Worm (Caenorhabditis elegans) whole organism, midembryonic: ENCODE data around the gene ZK632.9.

ENCODE experiments used
- T22C8.4 ChIP-seq: fragments of 200-800 bp; sonication (Bioruptor generic); IDR thresholded peaks from 2 replicates; pipeline ENCODE4 v1.3.6; 2022; ENCODE audit warnings: missing genetic modification characterization, missing compliant biosample characterization
- flt-1 ChIP-seq: fragments of 200-800 bp; sonication (Bioruptor generic); IDR thresholded peaks from 2 replicates; pipeline ENCODE4 v1.3.6; 2022; ENCODE audit warnings: missing genetic modification characterization, missing compliant biosample characterization
- klf-2 ChIP-seq: fragments of 200-800 bp; sonication (Bioruptor generic); conservative IDR thresholded peaks from 2 replicates; pipeline ENCODE4 v1.3.6; 2022; ENCODE audit warnings: missing genetic modification reagents, missing genetic modification characterization, missing compliant biosample characterization
- med-1 ChIP-seq: sonication (generic microtip); optimal IDR thresholded peaks from 2 replicates; lab custom pipeline; 2017; ENCODE audit warnings: missing genetic modification characterization, mild to moderate bottlenecking, missing compliant biosample characterization, antibody characterized with exemption, missing genetic modification reagents; ENCODE audit not compliant: insufficient read depth
- ref-1 ChIP-seq: fragments of 200-800 bp; sonication (Bioruptor generic); conservative IDR thresholded peaks from 2 replicates; pipeline ENCODE4 v1.3.6; 2022; ENCODE audit warnings: missing genetic modification reagents, missing genetic modification characterization, missing compliant biosample characterization
- tab-1 ChIP-seq: fragments of 200-800 bp; sonication (Bioruptor generic); IDR thresholded peaks from 2 replicates; pipeline ENCODE4 v1.3.6; 2022; ENCODE audit warnings: missing genetic modification characterization, missing compliant biosample characterization
- ztf-23 ChIP-seq: fragments of 200-800 bp; sonication (Bioruptor generic); IDR thresholded peaks from 2 replicates; pipeline ENCODE4 v1.3.6; 2022; ENCODE audit warnings: missing genetic modification reagents, missing genetic modification characterization, missing compliant biosample characterization
- ztf-29 ChIP-seq: fragments of 200-800 bp; sonication (Bioruptor generic); IDR thresholded peaks from 2 replicates; pipeline ENCODE4 v1.3.6; 2022; ENCODE audit warnings: missing genetic modification reagents, missing genetic modification characterization, missing compliant biosample characterization

ce11 chrIII:9827163-9827951 lies 2.1 kb upstream of the ZK632.9 start, which contains the start of the genes ZK632.10 and ZK632.11:
- TF ChIP-seq tab-1 (no peak), flt-1 (GFP tag; lab: Robert Waterston, UW) (no peak), ref-1 (GFP tag; lab: Robert Waterston, UW) (no peak), T22C8.4 (GFP tag; lab: Robert Waterston, UW) (no peak), med-1 (GFP tag; lab: Kevin White, UChicago) (no peak), klf-2 (GFP tag; lab: Robert Waterston, UW) (no peak), ztf-29 (GFP tag; lab: Robert Waterston, UW) (no peak), ztf-23 (GFP tag; lab: Robert Waterston, UW) (no peak)
